Worm (Caenorhabditis elegans): ENCODE data around the gene cutl-29.

DNA sequence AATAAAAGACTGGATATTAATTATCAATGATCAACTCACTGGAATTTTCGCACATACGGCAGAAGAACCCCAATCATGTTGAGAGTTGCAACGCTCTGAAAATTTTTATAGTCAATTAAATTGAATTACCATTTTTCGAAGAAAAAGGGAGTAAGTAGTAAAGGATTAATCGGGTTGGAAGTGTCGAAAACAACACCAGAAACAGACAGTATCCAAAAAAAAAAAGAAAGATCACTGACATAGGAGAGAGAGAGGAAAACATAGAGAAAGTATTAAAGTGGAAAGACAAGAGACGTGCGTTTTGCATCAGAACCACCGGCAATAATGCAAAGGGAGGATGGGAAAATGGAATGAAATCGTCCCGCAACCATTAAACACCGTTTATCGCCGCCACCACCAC, 31.5 kb upstream of the cutl-29 start, which contains the start of gene inx-5:
- no peak for TF ChIP-seq ztf-11 (tag; optimal IDR thresholded peaks at IDR 0.05)
- TF ChIP-seq snpc-4 (tag; optimal IDR thresholded peaks at IDR 0.05) = no peak
- TF ChIP-seq unc-39 (tag; optimal IDR thresholded peaks at IDR 0.05) = no peak
- TF ChIP-seq elt-1 (tag; optimal IDR thresholded peaks at IDR 0.05; ENCODE audit: borderline replicate concordance, insufficient read depth) = no peak
- TF ChIP-seq pha-4 (tag; optimal IDR thresholded peaks at IDR 0.05) = no peak
- TF ChIP-seq nhr-237 (tag; optimal IDR thresholded peaks at IDR 0.05) = no peak
- no peak for TF ChIP-seq mep-1 (tag; optimal IDR thresholded peaks at IDR 0.05)
- no peak for TF ChIP-seq unc-62 (GFP tag; optimal IDR thresholded peaks at IDR 0.05)
- no peak for TF ChIP-seq cnd-1 (tag; optimal IDR thresholded peaks at IDR 0.05)
- TF ChIP-seq nhr-28 (tag; optimal IDR thresholded peaks at IDR 0.05) = no peak
- TF ChIP-seq lsy-2 (tag; optimal IDR thresholded peaks at IDR 0.05) = no peak
- TF ChIP-seq mab-5 (tag; optimal IDR thresholded peaks at IDR 0.05) = no peak

Data from whole organism, mixed stage, embryonic.